Fruit fly (Drosophila melanogaster) whole organism, adult: ENCODE measurements around the gene Orct.

Source experiments
- CG12768 ChIP-seq: fragments of 200-800 bp; sonication (Bioruptor generic); optimal IDR thresholded peaks from 2 replicates; lab custom pipeline; 2017; ENCODE audit warnings: missing biosample characterization, missing genetic modification characterization, mild to moderate bottlenecking, moderate library complexity, missing genetic modification reagents
- CG7045 ChIP-seq: fragments of 200-800 bp; sonication (Bioruptor generic); optimal IDR thresholded peaks from 2 replicates; lab custom pipeline; 2017; ENCODE audit warnings: missing biosample characterization, mild to moderate bottlenecking, missing genetic modification characterization
- Hr96 ChIP-seq: fragments of 200-800 bp; sonication (Bioruptor generic); optimal IDR thresholded peaks from 2 replicates; lab custom pipeline; 2016; ENCODE audit warnings: missing biosample characterization, missing genetic modification characterization
- toe ChIP-seq: fragments of 200-800 bp; sonication (Bioruptor generic); optimal IDR thresholded peaks from 2 replicates; lab custom pipeline; 2016; ENCODE audit warnings: missing biosample characterization, missing genetic modification characterization

DNA sequence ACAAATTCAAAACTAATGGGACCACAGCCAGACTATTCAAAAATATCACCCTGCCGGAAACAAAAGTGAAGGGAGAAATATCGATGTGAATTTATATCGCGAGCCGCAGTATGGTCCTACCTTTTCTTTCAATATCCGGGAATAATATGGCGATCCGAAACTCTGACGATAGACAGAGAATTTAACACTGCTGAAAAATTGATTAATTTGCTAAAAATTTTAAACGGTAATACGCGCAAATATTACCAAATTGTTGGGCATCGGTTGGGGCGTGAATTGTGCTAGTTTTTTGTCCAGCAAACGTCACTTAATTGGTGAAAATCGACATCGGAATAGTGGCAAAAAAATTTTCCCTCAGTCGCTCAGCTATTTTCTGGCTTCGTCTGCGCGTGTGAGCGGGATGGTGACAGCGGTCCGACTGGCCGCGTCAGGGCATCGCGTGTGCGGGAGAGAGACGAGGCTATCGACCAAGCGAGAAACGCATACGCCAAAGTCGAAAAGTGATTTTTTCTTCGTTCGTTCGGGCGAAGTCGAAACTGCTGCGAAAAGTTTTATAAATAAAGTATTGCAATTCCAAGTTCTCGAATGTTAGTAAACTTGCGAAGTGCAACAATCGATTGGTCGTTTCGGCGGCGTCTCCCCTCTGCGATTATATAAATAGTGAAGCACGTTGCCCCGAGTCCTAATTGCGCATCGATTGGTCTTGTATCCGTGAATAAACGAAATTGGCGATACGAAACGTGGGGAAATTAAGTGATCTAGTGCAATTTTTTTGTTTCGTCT is 45.4 kb upstream of the Orct start, which contains the start of gene mask:
- TF ChIP-seq toe, result peak; percentile 87
- peak; percentile 67 for TF ChIP-seq CG12768 (GFP tag; lab: Kevin White, UChicago)
- TF ChIP-seq CG7045 (GFP tag; lab: Kevin White, UChicago), result peak; percentile 82
- TF ChIP-seq Hr96 (GFP tag; lab: Kevin White, UChicago), result peak; percentile 90
